Worm (Caenorhabditis elegans) whole organism, L3 larva: ENCODE data around the gene egg-1.

Experiments
- R02D3.7 ChIP-seq: fragments of 150-350 bp; optimal IDR thresholded peaks from 2 replicates; lab custom pipeline; 2014; ENCODE audit warnings: missing biosample characterization, missing genetic modification characterization
- ZK546.5 ChIP-seq: sonication (generic microtip); optimal IDR thresholded peaks from 2 replicates; lab custom pipeline; 2017; ENCODE audit warnings: missing biosample characterization, missing genetic modification characterization
- aly-2 ChIP-seq: fragments of 150-350 bp; optimal IDR thresholded peaks from 2 replicates; lab custom pipeline; 2014; ENCODE audit warnings: missing biosample characterization, missing genetic modification characterization
- ama-1 ChIP-seq: fragments of 150-350 bp; optimal IDR thresholded peaks from 2 replicates; lab custom pipeline; 2018
- ceh-16 ChIP-seq: sonication (generic microtip); optimal IDR thresholded peaks from 2 replicates; lab custom pipeline; 2017; ENCODE audit warnings: missing biosample characterization, missing genetic modification characterization
- ceh-28 ChIP-seq: fragments of 150-350 bp; optimal IDR thresholded peaks from 2 replicates; lab custom pipeline; 2014; ENCODE audit warnings: missing biosample characterization, missing genetic modification reagents, missing genetic modification characterization
- ceh-82 ChIP-seq: fragments of 150-350 bp; optimal IDR thresholded peaks from 2 replicates; lab custom pipeline; 2014; ENCODE audit warnings: missing biosample characterization, missing genetic modification characterization
- ceh-9 ChIP-seq: sonication (generic microtip); optimal IDR thresholded peaks from 2 replicates; lab custom pipeline; 2018; ENCODE audit warnings: missing biosample characterization, missing genetic modification characterization
- daf-12 ChIP-seq: fragments of 150-350 bp; optimal IDR thresholded peaks from 2 replicates; lab custom pipeline; 2014; ENCODE audit warnings: missing biosample characterization, missing genetic modification reagents, missing genetic modification characterization
- egl-27 ChIP-seq: sonication (generic microtip); optimal IDR thresholded peaks from 4 replicates; lab custom pipeline; 2017; ENCODE audit warnings: missing biosample characterization, missing genetic modification reagents, missing genetic modification characterization
- egl-5 ChIP-seq: fragments of 150-350 bp; optimal IDR thresholded peaks from 2 replicates; lab custom pipeline; 2017; ENCODE audit warnings: missing biosample characterization, missing genetic modification reagents, missing genetic modification characterization, inconsistent platforms
- elt-1 ChIP-seq: fragments of 150-350 bp; optimal IDR thresholded peaks from 2 replicates; lab custom pipeline; 2014; ENCODE audit warnings: missing biosample characterization, missing genetic modification characterization
- elt-2 ChIP-seq: sonication (generic microtip); optimal IDR thresholded peaks from 2 replicates; lab custom pipeline; 2016; ENCODE audit warnings: missing genetic modification reagents, mild to moderate bottlenecking, missing genetic modification characterization, missing compliant biosample characterization
- elt-3 ChIP-seq, 3 experiments: fragments of 150-350 bp in 1 of 3; sonication (generic microtip) in 2 of 3; optimal IDR thresholded peaks; 2 replicates in 2 of 3; 4 replicates in 1 of 3; lab custom pipeline; 2014 to 2017; ENCODE audit warnings: missing biosample characterization in 3 of 3, missing genetic modification characterization in 3 of 3
- eor-1 ChIP-seq, 2 experiments: fragments of 150-350 bp; optimal IDR thresholded peaks; 2 replicates each; lab custom pipeline; 2014 to 2018; ENCODE audit warnings: missing biosample characterization in 2 of 2, missing genetic modification characterization in 2 of 2
- fkh-10 ChIP-seq: sonication (generic microtip); optimal IDR thresholded peaks from 2 replicates; lab custom pipeline; 2017; ENCODE audit warnings: missing biosample characterization, missing genetic modification reagents, missing genetic modification characterization
- fkh-2 ChIP-seq: fragments of 150-350 bp; optimal IDR thresholded peaks from 2 replicates; lab custom pipeline; 2014; ENCODE audit warnings: missing biosample characterization, missing genetic modification reagents, missing genetic modification characterization
- fos-1 ChIP-seq: fragments of 150-350 bp; optimal IDR thresholded peaks from 2 replicates; lab custom pipeline; 2014; ENCODE audit warnings: missing biosample characterization, missing genetic modification characterization
- hmg-11 ChIP-seq: sonication (generic microtip); optimal IDR thresholded peaks from 2 replicates; lab custom pipeline; 2016; ENCODE audit warnings: missing genetic modification characterization, missing compliant biosample characterization
- jun-1 ChIP-seq: fragments of 150-350 bp; optimal IDR thresholded peaks from 2 replicates; lab custom pipeline; 2014; ENCODE audit warnings: missing biosample characterization, missing genetic modification reagents, missing genetic modification characterization
- lin-15B ChIP-seq: fragments of 150-350 bp; optimal IDR thresholded peaks from 2 replicates; lab custom pipeline; 2014; ENCODE audit warnings: missing biosample characterization, missing genetic modification characterization
- lin-39 ChIP-seq: fragments of 150-350 bp; optimal IDR thresholded peaks from 2 replicates; lab custom pipeline; 2018; ENCODE audit warnings: missing biosample characterization, missing genetic modification reagents, missing genetic modification characterization
- mdl-1 ChIP-seq: fragments of 150-350 bp; optimal IDR thresholded peaks from 2 replicates; lab custom pipeline; 2014; ENCODE audit warnings: missing biosample characterization, missing genetic modification characterization
- mml-1 ChIP-seq: fragments of 150-350 bp; sonication (generic microtip); optimal IDR thresholded peaks from 3 replicates; lab custom pipeline; 2014; ENCODE audit warnings: missing biosample characterization, missing genetic modification characterization
- nfya-1 ChIP-seq: sonication (generic microtip); optimal IDR thresholded peaks from 2 replicates; lab custom pipeline; 2017; ENCODE audit warnings: missing genetic modification characterization, mild to moderate bottlenecking, missing compliant biosample characterization, antibody characterized with exemption, moderate library complexity; ENCODE audit not compliant: insufficient read depth
- nhr-11 ChIP-seq: fragments of 150-350 bp; optimal IDR thresholded peaks from 2 replicates; lab custom pipeline; 2014; ENCODE audit warnings: missing biosample characterization, missing genetic modification characterization
- nhr-12 ChIP-seq: fragments of 150-350 bp; optimal IDR thresholded peaks from 2 replicates; lab custom pipeline; 2014; ENCODE audit warnings: missing biosample characterization, missing genetic modification characterization
- nhr-23 ChIP-seq: fragments of 150-350 bp; optimal IDR thresholded peaks from 2 replicates; lab custom pipeline; 2014; ENCODE audit warnings: missing biosample characterization, missing genetic modification reagents, missing genetic modification characterization
- nhr-237 ChIP-seq: fragments of 150-350 bp; optimal IDR thresholded peaks from 2 replicates; lab custom pipeline; 2014; ENCODE audit warnings: missing biosample characterization, missing genetic modification characterization
- nhr-25 ChIP-seq: sonication (generic microtip); optimal IDR thresholded peaks from 2 replicates; lab custom pipeline; 2017; ENCODE audit warnings: missing biosample characterization, missing genetic modification characterization
- nhr-28 ChIP-seq: fragments of 150-350 bp; optimal IDR thresholded peaks from 2 replicates; lab custom pipeline; 2014; ENCODE audit warnings: missing biosample characterization, missing genetic modification characterization
- nhr-43 ChIP-seq: sonication (generic microtip); optimal IDR thresholded peaks from 2 replicates; lab custom pipeline; 2016; ENCODE audit warnings: mild to moderate bottlenecking, missing genetic modification characterization, missing compliant biosample characterization; ENCODE audit not compliant: poor library complexity, severe bottlenecking
- nhr-67 ChIP-seq: fragments of 150-350 bp; optimal IDR thresholded peaks from 2 replicates; lab custom pipeline; 2014; ENCODE audit warnings: missing biosample characterization, missing genetic modification characterization
- nhr-76 ChIP-seq: fragments of 150-350 bp; sonication (generic microtip); optimal IDR thresholded peaks from 5 replicates; lab custom pipeline; 2014; ENCODE audit warnings: missing biosample characterization, missing genetic modification characterization
- nhr-77 ChIP-seq: fragments of 150-350 bp; optimal IDR thresholded peaks from 2 replicates; lab custom pipeline; 2014; ENCODE audit warnings: missing biosample characterization, missing genetic modification characterization
- pqm-1 ChIP-seq: fragments of 150-350 bp; optimal IDR thresholded peaks from 2 replicates; lab custom pipeline; 2017; ENCODE audit warnings: missing biosample characterization, missing genetic modification characterization, inconsistent platforms
- sea-2 ChIP-seq: fragments of 150-350 bp; sonication (generic microtip); optimal IDR thresholded peaks from 4 replicates; lab custom pipeline; 2014; ENCODE audit warnings: missing biosample characterization, missing genetic modification reagents, missing genetic modification characterization
- skn-1 ChIP-seq: fragments of 150-350 bp; optimal IDR thresholded peaks from 2 replicates; lab custom pipeline; 2014; ENCODE audit warnings: missing biosample characterization, missing genetic modification characterization
- snpc-4 ChIP-seq: fragments of 150-350 bp; optimal IDR thresholded peaks from 2 replicates; lab custom pipeline; 2014; ENCODE audit warnings: missing biosample characterization, missing genetic modification characterization
- tbx-2 ChIP-seq: sonication (generic microtip); optimal IDR thresholded peaks from 2 replicates; lab custom pipeline; 2016; ENCODE audit warnings: mild to moderate bottlenecking, missing genetic modification characterization, missing compliant biosample characterization
- unc-39 ChIP-seq: sonication (generic microtip); optimal IDR thresholded peaks from 4 replicates; lab custom pipeline; 2017; ENCODE audit warnings: missing biosample characterization, missing genetic modification characterization
- zag-1 ChIP-seq: fragments of 150-350 bp; optimal IDR thresholded peaks from 2 replicates; lab custom pipeline; 2014; ENCODE audit warnings: missing biosample characterization, missing genetic modification characterization
- ztf-4 ChIP-seq: fragments of 150-350 bp; optimal IDR thresholded peaks from 2 replicates; lab custom pipeline; 2014; ENCODE audit warnings: missing biosample characterization, missing genetic modification characterization

Gene egg-1

DNA sequence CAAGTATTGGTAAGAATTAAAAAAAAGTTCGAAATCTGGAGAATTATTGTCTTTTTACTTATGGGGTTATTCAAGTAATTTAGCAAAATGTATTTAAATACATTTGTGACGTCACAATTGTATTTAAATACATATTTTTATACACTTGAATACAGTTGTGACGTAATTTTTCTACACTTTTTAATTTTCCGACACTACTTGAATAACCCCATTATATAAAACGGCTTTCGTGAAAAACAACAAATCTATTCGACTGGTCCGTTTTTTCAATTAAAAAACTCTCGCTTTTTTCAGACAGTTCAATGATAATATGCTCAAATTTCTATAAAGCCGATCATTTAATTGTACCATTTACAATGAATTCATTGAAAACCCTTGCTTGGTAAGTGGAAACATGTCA, 22.5 kb downstream of the egg-1 start:
- TF ChIP-seq ceh-16, result no peak
- TF ChIP-seq elt-3 (tag; optimal IDR thresholded peaks at IDR 0.05; lab: Kevin White, UChicago), result no peak
- TF ChIP-seq ceh-9, result no peak
- TF ChIP-seq pqm-1, result no peak
- TF ChIP-seq R02D3.7 (tag; lab: Kevin White, UChicago), result no peak
- no peak for TF ChIP-seq mml-1 (tag; lab: Kevin White, UChicago)
- TF ChIP-seq nhr-67 (tag; lab: Kevin White, UChicago), result no peak
- no peak for TF ChIP-seq skn-1
- TF ChIP-seq nhr-11 (tag; lab: Kevin White, UChicago), result no peak
- no peak for TF ChIP-seq elt-2 (tag; lab: Kevin White, UChicago)
- no peak for TF ChIP-seq aly-2 (tag; lab: Kevin White, UChicago)
- no peak for TF ChIP-seq ama-1
- TF ChIP-seq fos-1, result no peak
- no peak for TF ChIP-seq zag-1 (tag; lab: Kevin White, UChicago)
- no peak for TF ChIP-seq ZK546.5 (tag; lab: Kevin White, UChicago)
- no peak for TF ChIP-seq nhr-25 (tag; lab: Kevin White, UChicago)
- TF ChIP-seq, all 47 proteins: peak for 0

DNA sequence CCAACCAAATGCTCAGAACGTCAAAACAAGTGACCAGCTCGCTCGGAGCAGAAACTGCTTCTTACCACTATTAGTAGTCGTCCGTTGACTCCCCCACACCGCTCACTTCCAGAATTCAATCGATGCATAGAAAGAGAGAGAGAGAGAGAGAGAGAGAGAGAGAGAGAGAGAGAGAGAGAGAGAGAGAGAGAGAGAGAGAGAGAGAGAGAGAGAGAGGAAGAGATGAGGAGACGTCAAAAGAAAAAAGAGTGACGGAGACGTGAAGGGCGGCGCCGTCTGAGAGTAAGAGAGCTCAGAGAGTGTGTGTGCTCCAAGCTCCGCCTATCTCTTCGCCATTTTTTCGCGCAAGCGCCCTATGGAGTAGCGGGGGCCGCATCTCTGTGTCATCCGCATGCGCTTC, 27.2 kb downstream of the egg-1 start, which contains the start of gene ida-1:
Gene ida-1, plus strand, starts transcription at position 336 of the 400 bp plus-strand sequence.
- no peak for TF ChIP-seq daf-12 (tag; lab: Kevin White, UChicago)
- no peak for TF ChIP-seq sea-2 (GFP tag; lab: Kevin White, UChicago)
- TF ChIP-seq lin-39, result peak; percentile 29
- no peak for TF ChIP-seq R02D3.7 (tag; lab: Kevin White, UChicago)
- peak; percentile 65 for TF ChIP-seq fkh-10 (GFP tag; lab: Kevin White, UChicago)
- no peak for TF ChIP-seq nhr-43
- peak; percentile 21 for TF ChIP-seq ama-1
- no peak for TF ChIP-seq pqm-1
- no peak for TF ChIP-seq snpc-4
- no peak for TF ChIP-seq tbx-2 (tag; lab: Kevin White, UChicago)
- TF ChIP-seq nhr-28 (tag; lab: Kevin White, UChicago), result no peak
- peak; percentile 25 for TF ChIP-seq ceh-82
- no peak for TF ChIP-seq nhr-67 (tag; lab: Kevin White, UChicago)
- TF ChIP-seq ceh-16, result no peak
- TF ChIP-seq nhr-77, result no peak
- peak; percentile 70 for TF ChIP-seq ceh-28 (tag; lab: Kevin White, UChicago)
- no peak for TF ChIP-seq aly-2 (tag; lab: Kevin White, UChicago)
- TF ChIP-seq nhr-76 (tag; lab: Kevin White, UChicago), result no peak
- TF ChIP-seq nhr-23 (tag; lab: Kevin White, UChicago), result no peak
- no peak for TF ChIP-seq egl-27 (tag; lab: Kevin White, UChicago)
- peak; percentile 21 for TF ChIP-seq hmg-11 (tag; lab: Kevin White, UChicago)
- peak; percentile 80 for TF ChIP-seq nfya-1 (tag; lab: Kevin White, UChicago)
- TF ChIP-seq jun-1 (tag; lab: Kevin White, UChicago), result no peak
- no peak for TF ChIP-seq elt-3 (tag; optimal IDR thresholded peaks at IDR 0.05; lab: Kevin White, UChicago)
- TF ChIP-seq elt-1, result no peak
- no peak for TF ChIP-seq zag-1 (tag; lab: Kevin White, UChicago)
- TF ChIP-seq, all 47 proteins: peak for 7

DNA sequence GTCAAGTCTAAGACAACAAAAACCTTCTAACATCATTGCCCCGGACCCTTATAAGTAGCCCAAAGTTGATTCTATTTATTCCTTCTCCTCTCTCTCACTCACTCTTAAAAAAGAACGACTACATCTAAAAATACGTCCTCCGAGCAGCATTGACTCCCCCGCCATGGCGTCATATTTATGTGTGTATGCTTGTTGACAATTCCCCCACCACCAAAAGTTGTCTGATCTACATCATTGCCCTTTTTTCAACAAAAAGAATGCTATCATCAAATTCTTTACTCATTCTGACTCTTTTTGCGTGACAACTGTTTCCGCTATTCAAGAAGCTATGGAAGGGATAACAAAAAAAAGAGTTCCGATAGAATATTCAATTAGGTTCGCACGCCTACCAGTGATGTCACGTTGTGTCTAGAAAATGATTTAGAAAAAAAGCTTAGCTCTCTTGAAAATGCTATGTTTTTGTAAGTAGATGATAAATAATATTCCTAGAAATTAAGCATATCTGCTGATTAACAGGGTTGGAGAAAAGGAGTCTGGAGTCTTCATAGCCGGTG, 29.6 kb downstream of the egg-1 start:
- TF ChIP-seq ceh-82, result no peak
- TF ChIP-seq nhr-23 (tag; lab: Kevin White, UChicago), result no peak
- no peak for TF ChIP-seq fkh-2 (tag; lab: Kevin White, UChicago)
- TF ChIP-seq daf-12 (tag; lab: Kevin White, UChicago), result no peak
- no peak for TF ChIP-seq skn-1
- no peak for TF ChIP-seq ztf-4 (tag; lab: Kevin White, UChicago)
- no peak for TF ChIP-seq lin-39
- no peak for TF ChIP-seq ceh-9
- TF ChIP-seq fkh-10 (GFP tag; lab: Kevin White, UChicago), result peak; percentile 2
- peak; percentile 48 for TF ChIP-seq nfya-1 (tag; lab: Kevin White, UChicago)
- no peak for TF ChIP-seq snpc-4
- TF ChIP-seq, all 47 proteins: peak for 2

DNA sequence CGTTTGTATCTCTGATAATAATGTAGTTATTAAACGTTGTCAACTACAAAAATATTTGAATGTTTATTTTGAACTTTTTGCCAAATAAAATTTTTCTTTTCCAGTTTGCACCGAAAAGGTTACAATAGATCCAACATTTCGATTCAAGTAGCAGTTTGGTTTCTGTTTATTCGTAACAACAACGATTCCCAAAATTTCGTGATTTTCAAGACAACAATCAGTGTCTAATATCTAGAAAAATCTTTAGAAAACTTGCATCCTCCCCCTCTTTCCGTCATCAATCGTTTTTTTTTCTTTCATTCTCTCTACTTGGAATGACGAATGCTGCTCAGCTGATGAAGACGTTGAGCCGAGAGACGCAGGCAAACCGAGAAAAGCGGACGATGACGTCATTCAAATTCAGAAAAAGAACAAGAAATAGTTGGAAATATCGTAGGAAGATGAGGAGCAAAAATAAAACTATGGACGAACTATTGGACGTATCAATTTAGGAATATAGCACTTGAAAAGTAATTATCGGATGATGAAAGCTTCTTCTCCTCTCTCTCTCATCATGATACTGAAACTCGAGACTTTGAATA, 30.6 kb downstream of the egg-1 start:
- TF ChIP-seq mdl-1 (tag; lab: Kevin White, UChicago) (no peak), fkh-10 (GFP tag; lab: Kevin White, UChicago) (peak; percentile 96), egl-5 (tag; lab: Kevin White, UChicago) (no peak), nhr-28 (tag; lab: Kevin White, UChicago) (no peak), elt-2 (tag; lab: Kevin White, UChicago) (no peak), nfya-1 (tag; lab: Kevin White, UChicago) (peak; percentile 82), nhr-77 (no peak), unc-39 (tag; lab: Kevin White, UChicago) (no peak), nhr-237 (no peak), nhr-12 (no peak), eor-1 (tag; optimal IDR thresholded peaks at IDR 0.05; lab: Kevin White, UChicago) (no peak), ceh-28 (tag; lab: Kevin White, UChicago) (peak; percentile 19), nhr-25 (tag; lab: Kevin White, UChicago) (no peak), ceh-9 (no peak), daf-12 (tag; lab: Kevin White, UChicago) (no peak), sea-2 (GFP tag; lab: Kevin White, UChicago) (no peak), lin-39 (peak; percentile 82), lin-15B (tag; lab: Kevin White, UChicago) (peak; percentile 19), elt-3 (tag; optimal IDR thresholded peaks at IDR 0.05; lab: Kevin White, UChicago) (no peak), ama-1 (peak; percentile 71), zag-1 (tag; lab: Kevin White, UChicago) (no peak), pqm-1 (no peak), ceh-82 (no peak), mml-1 (tag; lab: Kevin White, UChicago) (no peak), skn-1 (peak; percentile 55), snpc-4 (no peak), fkh-2 (tag; lab: Kevin White, UChicago) (no peak)
